Worm (Caenorhabditis elegans) whole organism, early embryonic: ENCODE measurements around the gene skr-17.

Experiments used
- B0310.2 ChIP-seq: sonication (generic microtip); optimal IDR thresholded peaks from 2 replicates; lab custom pipeline; 2016; ENCODE audit warnings: mild to moderate bottlenecking, missing genetic modification characterization, missing compliant biosample characterization
- aly-1 ChIP-seq: sonication (generic microtip); optimal IDR thresholded peaks from 2 replicates; lab custom pipeline; 2016; ENCODE audit warnings: missing genetic modification characterization, missing compliant biosample characterization
- ama-1 ChIP-seq: fragments of 150-350 bp; optimal IDR thresholded peaks from 2 replicates; lab custom pipeline; 2014
- ceh-13 ChIP-seq: fragments of 200-800 bp; sonication (Bioruptor generic); optimal IDR thresholded peaks from 2 replicates; lab custom pipeline; 2018; ENCODE audit warnings: mild to moderate bottlenecking, missing genetic modification characterization, missing compliant biosample characterization
- hmg-4 ChIP-seq: fragments of 200-800 bp; sonication (Bioruptor generic); optimal IDR thresholded peaks from 2 replicates; lab custom pipeline; 2018; ENCODE audit warnings: mild to moderate bottlenecking, missing genetic modification characterization, missing compliant biosample characterization
- hnd-1 ChIP-seq: sonication (generic microtip); optimal IDR thresholded peaks from 2 replicates; lab custom pipeline; 2016; ENCODE audit warnings: missing genetic modification characterization, missing compliant biosample characterization
- scrt-1 ChIP-seq: fragments of 200-800 bp; sonication (Bioruptor generic); IDR thresholded peaks from 2 replicates; pipeline ENCODE4 v1.3.6; 2022; ENCODE audit warnings: missing genetic modification characterization, missing compliant biosample characterization
- sea-1 ChIP-seq: fragments of 200-800 bp; sonication (Bioruptor generic); conservative IDR thresholded peaks from 2 replicates; pipeline ENCODE4 v1.3.6; 2022; ENCODE audit warnings: missing genetic modification characterization, missing compliant biosample characterization

- TF ChIP-seq B0310.2 (tag; lab: Kevin White, UChicago) = no peak
- no peak for TF ChIP-seq ama-1
- no peak for TF ChIP-seq hnd-1 (tag; lab: Kevin White, UChicago)
- no peak for TF ChIP-seq hmg-4 (GFP tag; lab: Kevin White, UChicago)
- TF ChIP-seq scrt-1 (GFP tag; lab: Robert Waterston, UW) = no peak
- TF ChIP-seq ceh-13 (GFP tag; lab: Kevin White, UChicago) = no peak
- TF ChIP-seq sea-1 (GFP tag; lab: Robert Waterston, UW) = no peak
- TF ChIP-seq aly-1 = no peak
These were observed 36.0 kb downstream of the skr-17 start for ce11 chrII:7819359-7819758.
